Worm (Caenorhabditis elegans) whole organism, young adult: ENCODE results near the gene stdh-1.
A peak's percentile ranks its signal among the peaks of the same experiment; 100 is the strongest.

Experiments
- B0336.3 ChIP-seq: fragments of 200-800 bp; sonication (Bioruptor generic); IDR thresholded peaks from 2 replicates; pipeline ENCODE4 v1.3.6; 2022; ENCODE audit warnings: missing genetic modification characterization, missing compliant biosample characterization
- F22D6.2 ChIP-seq: sonication (generic microtip); optimal IDR thresholded peaks from 2 replicates; lab custom pipeline; 2016; ENCODE audit warnings: mild to moderate bottlenecking, missing genetic modification characterization, missing compliant biosample characterization
- F23B12.7 ChIP-seq: sonication (generic microtip); optimal IDR thresholded peaks from 2 replicates; lab custom pipeline; 2017; ENCODE audit warnings: missing genetic modification characterization, mild to moderate bottlenecking, missing compliant biosample characterization, antibody characterized with exemption, moderate library complexity; ENCODE audit not compliant: insufficient read depth
- F52B5.7 ChIP-seq: sonication (generic microtip); optimal IDR thresholded peaks from 2 replicates; lab custom pipeline; 2016; ENCODE audit warnings: mild to moderate bottlenecking, missing genetic modification characterization, missing compliant biosample characterization
- F55B11.4 ChIP-seq: sonication (generic microtip); optimal IDR thresholded peaks from 2 replicates; lab custom pipeline; 2016; ENCODE audit warnings: missing compliant biosample characterization, missing genetic modification characterization, borderline replicate concordance; ENCODE audit not compliant: insufficient read depth
- ZK185.1 ChIP-seq: sonication (generic microtip); optimal IDR thresholded peaks from 2 replicates; lab custom pipeline; 2016; ENCODE audit warnings: mild to moderate bottlenecking, missing genetic modification characterization, missing compliant biosample characterization; ENCODE audit not compliant: poor library complexity, severe bottlenecking
- ama-1 ChIP-seq, 3 experiments: fragments of 150-350 bp in 1 of 3; sonication (generic microtip) in 2 of 3; optimal IDR thresholded peaks; 2 replicates each; lab custom pipeline; 2014 to 2018; ENCODE audit warnings: missing biosample characterization in 2 of 3, missing genetic modification characterization in 2 of 3, missing genetic modification reagents in 2 of 3
- aptf-2 ChIP-seq: fragments of 200-800 bp; sonication (Bioruptor generic); conservative IDR thresholded peaks from 2 replicates; pipeline ENCODE4 v1.3.6; 2022; ENCODE audit warnings: missing genetic modification reagents, missing genetic modification characterization, missing compliant biosample characterization
- atf-7 ChIP-seq: sonication (generic microtip); optimal IDR thresholded peaks from 2 replicates; lab custom pipeline; 2017; ENCODE audit warnings: mild to moderate bottlenecking, missing genetic modification characterization, missing compliant biosample characterization
- attf-3 ChIP-seq: fragments of 200-800 bp; sonication (Bioruptor generic); conservative IDR thresholded peaks from 2 replicates; pipeline ENCODE4 v1.3.6; 2022; ENCODE audit warnings: missing genetic modification reagents, missing genetic modification characterization, missing compliant biosample characterization
- attf-5 ChIP-seq: fragments of 200-800 bp; sonication (Bioruptor generic); optimal IDR thresholded peaks from 2 replicates; lab custom pipeline; 2018; ENCODE audit warnings: mild to moderate bottlenecking, missing genetic modification characterization, missing compliant biosample characterization
- attf-6 ChIP-seq: fragments of 200-800 bp; sonication (Bioruptor generic); IDR thresholded peaks from 2 replicates; pipeline ENCODE4 v1.3.6; 2022; ENCODE audit warnings: missing genetic modification reagents, missing genetic modification characterization, missing compliant biosample characterization
- ccch-3 ChIP-seq: fragments of 200-800 bp; sonication (Bioruptor generic); optimal IDR thresholded peaks from 2 replicates; lab custom pipeline; 2018; ENCODE audit warnings: mild to moderate bottlenecking, missing genetic modification characterization, missing compliant biosample characterization
- cebp-2 ChIP-seq: fragments of 200-800 bp; sonication (Bioruptor generic); IDR thresholded peaks from 2 replicates; pipeline ENCODE4 v1.3.6; 2022; ENCODE audit warnings: missing genetic modification characterization, missing compliant biosample characterization
- chd-7 ChIP-seq: sonication (generic microtip); optimal IDR thresholded peaks from 2 replicates; lab custom pipeline; 2016; ENCODE audit warnings: mild to moderate bottlenecking, missing genetic modification characterization, moderate library complexity, missing compliant biosample characterization
- dox-1 ChIP-seq: fragments of 200-800 bp; sonication (Bioruptor generic); IDR thresholded peaks from 2 replicates; pipeline ENCODE4 v1.3.6; 2022; ENCODE audit warnings: missing genetic modification reagents, missing genetic modification characterization, missing compliant biosample characterization
- egl-18 ChIP-seq: fragments of 200-800 bp; sonication (Bioruptor generic); IDR thresholded peaks from 2 replicates; pipeline ENCODE4 v1.3.6; 2022; ENCODE audit warnings: missing genetic modification reagents, missing genetic modification characterization, missing compliant biosample characterization
- ekl-4 ChIP-seq: fragments of 200-800 bp; sonication (Bioruptor generic); IDR thresholded peaks from 2 replicates; pipeline ENCODE4 v1.3.6; 2022; ENCODE audit warnings: missing genetic modification reagents, missing genetic modification characterization, missing compliant biosample characterization
- fkh-3 ChIP-seq: sonication (generic microtip); optimal IDR thresholded peaks from 2 replicates; lab custom pipeline; 2016; ENCODE audit warnings: mild to moderate bottlenecking, missing genetic modification characterization, missing compliant biosample characterization
- hlh-12 ChIP-seq: sonication (generic microtip); optimal IDR thresholded peaks from 2 replicates; lab custom pipeline; 2016; ENCODE audit warnings: missing genetic modification characterization, missing compliant biosample characterization
- hlh-26 ChIP-seq: fragments of 200-800 bp; sonication (Bioruptor generic); conservative IDR thresholded peaks from 2 replicates; pipeline ENCODE4 v1.3.6; 2022; ENCODE audit warnings: missing genetic modification reagents, missing genetic modification characterization, missing compliant biosample characterization
- hmg-20 ChIP-seq: fragments of 200-800 bp; sonication (Bioruptor generic); IDR thresholded peaks from 2 replicates; pipeline ENCODE4 v1.3.6; 2022; ENCODE audit warnings: missing genetic modification reagents, missing genetic modification characterization, missing compliant biosample characterization
- lin-35 ChIP-seq, 3 experiments: fragments of 150-350 bp in 2 of 3; sonication (generic microtip) in 1 of 3; optimal IDR thresholded peaks; 2 replicates each; lab custom pipeline; 2014 to 2018; ENCODE audit warnings: missing biosample characterization in 3 of 3, missing genetic modification characterization in 3 of 3, missing genetic modification reagents in 3 of 3
- lin-40 ChIP-seq: sonication (generic microtip); optimal IDR thresholded peaks from 2 replicates; lab custom pipeline; 2016; ENCODE audit warnings: missing genetic modification characterization, mild to moderate bottlenecking, missing compliant biosample characterization, missing genotype, missing genetic modification reagents
- lir-1 ChIP-seq: fragments of 200-800 bp; sonication (Bioruptor generic); conservative IDR thresholded peaks from 2 replicates; pipeline ENCODE4 v1.3.6; 2022; ENCODE audit warnings: missing genetic modification reagents, missing genetic modification characterization, missing compliant biosample characterization
- lsl-1 ChIP-seq: fragments of 200-800 bp; sonication (Bioruptor generic); optimal IDR thresholded peaks from 2 replicates; lab custom pipeline; 2018; ENCODE audit warnings: mild to moderate bottlenecking, missing genetic modification characterization, moderate library complexity, missing compliant biosample characterization
- madf-6 ChIP-seq: fragments of 200-800 bp; sonication (Bioruptor generic); IDR thresholded peaks from 2 replicates; pipeline ENCODE4 v1.3.6; 2022; ENCODE audit warnings: missing genetic modification reagents, missing genetic modification characterization, missing compliant biosample characterization
- mcd-1 ChIP-seq: fragments of 200-800 bp; sonication (Bioruptor generic); IDR thresholded peaks from 2 replicates; pipeline ENCODE4 v1.3.6; 2022; ENCODE audit warnings: missing genetic modification reagents, missing genetic modification characterization, missing compliant biosample characterization
- nhr-120 ChIP-seq: fragments of 200-800 bp; sonication (Bioruptor generic); IDR thresholded peaks from 2 replicates; pipeline ENCODE4 v1.3.6; 2022; ENCODE audit warnings: missing genetic modification characterization, missing compliant biosample characterization
- nhr-179 ChIP-seq: sonication (generic microtip); optimal IDR thresholded peaks from 2 replicates; lab custom pipeline; 2016; ENCODE audit warnings: mild to moderate bottlenecking, missing genetic modification characterization, missing compliant biosample characterization
- nhr-80 ChIP-seq: sonication (generic microtip); optimal IDR thresholded peaks from 2 replicates; lab custom pipeline; 2016; ENCODE audit warnings: missing genetic modification characterization, missing compliant biosample characterization
- nhr-90 ChIP-seq: sonication (generic microtip); optimal IDR thresholded peaks from 2 replicates; lab custom pipeline; 2016; ENCODE audit warnings: missing genotype, mild to moderate bottlenecking, missing genetic modification characterization, missing compliant biosample characterization
- pbrm-1 ChIP-seq: fragments of 200-800 bp; sonication (Bioruptor generic); IDR thresholded peaks from 2 replicates; pipeline ENCODE4 v1.3.6; 2022; ENCODE audit warnings: missing genetic modification reagents, missing genetic modification characterization, missing compliant biosample characterization
- rec-8 ChIP-seq, 2 experiments: sonication (generic microtip); optimal IDR thresholded peaks; 2 replicates each; lab custom pipeline; 2016; ENCODE audit warnings: mild to moderate bottlenecking in 2 of 2, missing genetic modification characterization in 2 of 2, missing genetic modification reagents in 2 of 2, missing genotype in 2 of 2, missing biosample characterization in 1 of 2, missing compliant biosample characterization in 1 of 2, moderate library complexity in 1 of 2
- repo-1 ChIP-seq: sonication (generic microtip); optimal IDR thresholded peaks from 2 replicates; lab custom pipeline; 2017; ENCODE audit warnings: mild to moderate bottlenecking, missing genetic modification characterization, missing compliant biosample characterization
- sea-2 ChIP-seq: fragments of 200-800 bp; sonication (Bioruptor generic); IDR thresholded peaks from 2 replicates; pipeline ENCODE4 v1.3.6; 2022; ENCODE audit warnings: missing genetic modification characterization, missing compliant biosample characterization
- snpc-1.3 ChIP-seq: sonication (generic microtip); optimal IDR thresholded peaks from 2 replicates; lab custom pipeline; 2017; ENCODE audit warnings: missing genetic modification characterization, mild to moderate bottlenecking, missing compliant biosample characterization, antibody characterized with exemption, moderate library complexity, missing genotype, missing genetic modification reagents; ENCODE audit not compliant: insufficient read depth
- snpc-3.4 ChIP-seq: sonication (generic microtip); optimal IDR thresholded peaks from 2 replicates; lab custom pipeline; 2017; ENCODE audit warnings: missing genetic modification characterization, mild to moderate bottlenecking, missing compliant biosample characterization, antibody characterized with exemption, moderate library complexity, missing genotype, missing genetic modification reagents
- snpc-4 ChIP-seq, 5 experiments: fragments of 150-350 bp in 1 of 5; sonication (generic microtip) in 4 of 5; optimal IDR thresholded peaks; 2 replicates each; lab custom pipeline; 2014 to 2018; ENCODE audit warnings: missing genetic modification characterization in 5 of 5, missing biosample characterization in 3 of 5, antibody characterized with exemption in 2 of 5, mild to moderate bottlenecking in 2 of 5, missing compliant biosample characterization in 2 of 5, missing genotype in 2 of 5, moderate library complexity in 2 of 5, missing genetic modification reagents in 1 of 5
- ztf-25 ChIP-seq: fragments of 200-800 bp; sonication (Bioruptor generic); IDR thresholded peaks from 2 replicates; pipeline ENCODE4 v1.3.6; 2022; ENCODE audit warnings: missing genetic modification reagents, missing genetic modification characterization, missing compliant biosample characterization
- ztf-26 ChIP-seq: sonication (generic microtip); optimal IDR thresholded peaks from 2 replicates; lab custom pipeline; 2017; ENCODE audit warnings: missing genetic modification characterization, missing compliant biosample characterization
- ztf-3 ChIP-seq: fragments of 200-800 bp; sonication (Bioruptor generic); optimal IDR thresholded peaks from 2 replicates; lab custom pipeline; 2018; ENCODE audit warnings: mild to moderate bottlenecking, missing genetic modification characterization, missing compliant biosample characterization

The stdh-1 gene

ce11 chrV:13908120-13908915 is 2.0 kb downstream of the stdh-1 start (continued):
- TF ChIP-seq F22D6.2 (tag; lab: Kevin White, UChicago) (no peak), chd-7 (tag; lab: Kevin White, UChicago) (peak; percentile 38), madf-6 (GFP tag; lab: Robert Waterston, UW) (no peak)

- 0 out of 2 replicates have a peak, but pooled peaks have one; percentile 5 for TF ChIP-seq pbrm-1 (GFP tag; lab: Robert Waterston, UW)
- TF ChIP-seq B0336.3 (GFP tag; lab: Robert Waterston, UW), result 0 out of 2 replicates have a peak, but pooled peaks have one; percentile 0
- no peak for TF ChIP-seq F55B11.4 (tag; lab: Kevin White, UChicago)
- 0 out of 2 replicates have a peak, but pooled peaks have one; percentile 4 for TF ChIP-seq aptf-2 (GFP tag; lab: Robert Waterston, UW)
- no peak for TF ChIP-seq attf-3 (GFP tag; lab: Robert Waterston, UW)
- no peak for TF ChIP-seq repo-1 (tag; lab: Kevin White, UChicago)
- peak; percentile 90 for TF ChIP-seq ama-1 (optimal IDR thresholded peaks at IDR 0.05; lab: Kevin White, UChicago)
- TF ChIP-seq ama-1 (GFP tag; optimal IDR thresholded peaks at IDR 0.05; lab: Kevin White, UChicago), result no peak
Measured at ce11 chrV:13908916-13909176, 2.6 kb downstream of the stdh-1 start, which contains the start of gene C06B3.6. Gene C06B3.6 (minus strand): TSS chrV:13908967.

ce11 chrV:13909400-13909799 is 3.1 kb downstream of the stdh-1 start, which contains the start of gene C06B3.7:
Gene C06B3.7 (plus strand): TSS chrV:13909686.
- TF ChIP-seq repo-1 (tag; lab: Kevin White, UChicago), result no peak
- TF ChIP-seq attf-6, result no peak
- no peak for TF ChIP-seq ztf-25 (GFP tag; lab: Robert Waterston, UW)
- TF ChIP-seq nhr-80 (tag; lab: Kevin White, UChicago), result peak; percentile 83
- TF ChIP-seq dox-1 (GFP tag; lab: Robert Waterston, UW), result no peak
- TF ChIP-seq lin-35 (GFP tag; optimal IDR thresholded peaks at IDR 0.05; lab: Kevin White, UChicago), result no peak
- TF ChIP-seq ztf-26 (tag; lab: Kevin White, UChicago), result no peak
- TF ChIP-seq attf-5 (GFP tag; lab: Kevin White, UChicago), result peak; percentile 72
- TF ChIP-seq hlh-26, result no peak
- TF ChIP-seq ekl-4, result no peak
- no peak for TF ChIP-seq snpc-4 (GFP tag; optimal IDR thresholded peaks at IDR 0.05; lab: Kevin White, UChicago)
- peak in 2 of 4 experiments; percentile 1 to 51 for TF ChIP-seq snpc-4 (tag; optimal IDR thresholded peaks at IDR 0.05; lab: Kevin White, UChicago)
- peak; percentile 17 for TF ChIP-seq ZK185.1 (tag; lab: Kevin White, UChicago)
- no peak for TF ChIP-seq ccch-3
- TF ChIP-seq nhr-179, result no peak
- no peak for TF ChIP-seq rec-8 (tag; optimal IDR thresholded peaks at IDR 0.05; lab: Kevin White, UChicago)
- TF ChIP-seq mcd-1 (GFP tag; lab: Robert Waterston, UW), result 0 out of 2 replicates have a peak, but pooled peaks have one; percentile 27
- no peak for TF ChIP-seq lsl-1
- peak; percentile 71 for TF ChIP-seq lin-40
- TF ChIP-seq hmg-20 (GFP tag; lab: Robert Waterston, UW), result no peak
- no peak for TF ChIP-seq snpc-3.4 (tag; lab: Kevin White, UChicago)
- no peak for TF ChIP-seq snpc-1.3 (tag; lab: Kevin White, UChicago)
- TF ChIP-seq F23B12.7 (tag; lab: Kevin White, UChicago), result peak; percentile 14
- no peak for TF ChIP-seq ztf-3 (GFP tag; lab: Kevin White, UChicago)
- peak; percentile 34; the same call in 1 of the 2 replicates for TF ChIP-seq lir-1 (GFP tag; lab: Robert Waterston, UW)
- TF ChIP-seq F52B5.7, result no peak
- peak; percentile 96 for TF ChIP-seq atf-7 (tag; lab: Kevin White, UChicago)
- no peak for TF ChIP-seq nhr-120 (GFP tag; lab: Robert Waterston, UW)
- no peak for TF ChIP-seq sea-2
- TF ChIP-seq egl-18 (GFP tag; lab: Robert Waterston, UW), result no peak
- no peak for TF ChIP-seq aptf-2 (GFP tag; lab: Robert Waterston, UW)
- TF ChIP-seq nhr-90 (tag; lab: Kevin White, UChicago), result no peak
- no peak for TF ChIP-seq hlh-12
- no peak for TF ChIP-seq cebp-2 (GFP tag; lab: Robert Waterston, UW)
- no peak for TF ChIP-seq attf-3 (GFP tag; lab: Robert Waterston, UW)
- no peak for TF ChIP-seq fkh-3 (tag; lab: Kevin White, UChicago)
